Fruit fly (Drosophila melanogaster): Measurements from ENCODE around the gene orion.

DNA sequence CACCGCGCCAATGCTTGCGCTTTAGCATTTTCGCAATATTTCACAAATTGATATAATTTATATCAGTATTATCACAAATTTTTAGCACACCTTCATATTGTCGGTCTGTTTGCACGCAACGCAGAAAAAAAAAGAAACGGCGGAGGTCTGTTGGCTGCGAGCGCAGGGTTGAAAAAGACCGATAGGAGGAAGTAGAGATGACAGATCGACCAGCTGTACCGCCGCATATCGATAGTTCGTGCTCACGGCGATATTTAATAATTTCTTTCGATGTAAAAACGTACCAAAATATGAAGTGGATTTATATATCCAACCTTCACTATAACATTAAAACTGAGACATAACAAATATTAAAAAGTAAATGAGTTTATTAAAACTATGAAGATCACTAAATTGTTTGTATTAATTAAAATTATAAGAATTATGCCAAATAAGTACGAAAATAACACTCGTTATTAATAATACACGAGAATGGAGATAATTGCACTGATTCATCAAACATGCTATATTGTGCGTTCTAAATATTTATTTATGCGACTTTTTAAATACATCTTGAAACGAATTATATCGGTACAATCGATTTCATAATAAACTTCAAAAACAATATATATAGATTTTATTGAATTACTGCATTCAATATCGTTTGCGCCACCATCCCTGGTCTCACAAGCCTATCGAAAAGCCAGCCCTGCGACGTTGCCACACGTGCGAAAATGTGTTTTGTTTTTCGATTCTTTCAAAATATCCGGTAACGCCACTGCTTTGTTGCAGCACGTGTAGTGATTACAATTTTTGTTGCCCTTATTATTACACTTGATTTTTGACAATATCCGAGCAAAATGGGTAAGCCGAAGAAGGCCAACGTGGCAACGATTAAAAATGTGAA lies 45.3 kb downstream of the orion start, which contains the start of the genes RpS6 and bys:
- no peak for TF ChIP-seq CG13204 (GFP tag; optimal IDR thresholded peaks at IDR 0.05)
- TF ChIP-seq CG14655 (GFP tag; optimal IDR thresholded peaks at IDR 0.05): no peak
- TF ChIP-seq CG12605 (GFP tag; IDR thresholded peaks at IDR 0.05): peak; percentile 44; the same call in 1 of the 2 replicates
- no peak for TF ChIP-seq EcR (GFP tag; optimal IDR thresholded peaks at IDR 0.05)
- TF ChIP-seq CG4496 (GFP tag; IDR thresholded peaks at IDR 0.05): peak; percentile 66
- TF ChIP-seq Snoo (tag; optimal IDR thresholded peaks at IDR 0.05): peak; percentile 60
- no peak for TF ChIP-seq CG32121 (GFP tag; IDR thresholded peaks at IDR 0.05)
- TF ChIP-seq Pif1A (GFP tag; optimal IDR thresholded peaks at IDR 0.05): peak; percentile 61
- TF ChIP-seq CG17806 (tag; optimal IDR thresholded peaks at IDR 0.05): no peak
- TF ChIP-seq fd96Ca (GFP tag; IDR thresholded peaks at IDR 0.05): peak; percentile 58; the same call in 1 of the 3 replicates
- TF ChIP-seq D1 (tag; optimal IDR thresholded peaks at IDR 0.05): no peak

Data from whole organism, pupa.